Fruit fly (Drosophila melanogaster) Kc167 (cell line): ENCODE data around the gene meru.

ENCODE experiments used
- Myc ChIP-seq: fragments of >200 bp; optimal IDR thresholded peaks from 2 replicates; lab custom pipeline; 2017; ENCODE audit warnings: missing external identifiers
- Sin3A ChIP-seq: fragments of >200 bp; optimal IDR thresholded peaks from 2 replicates; lab custom pipeline; 2018; ENCODE audit warnings: missing external identifiers
- psq ChIP-seq: fragments of >200 bp; optimal IDR thresholded peaks from 2 replicates; lab custom pipeline; 2017; ENCODE audit warnings: missing external identifiers

DNA sequence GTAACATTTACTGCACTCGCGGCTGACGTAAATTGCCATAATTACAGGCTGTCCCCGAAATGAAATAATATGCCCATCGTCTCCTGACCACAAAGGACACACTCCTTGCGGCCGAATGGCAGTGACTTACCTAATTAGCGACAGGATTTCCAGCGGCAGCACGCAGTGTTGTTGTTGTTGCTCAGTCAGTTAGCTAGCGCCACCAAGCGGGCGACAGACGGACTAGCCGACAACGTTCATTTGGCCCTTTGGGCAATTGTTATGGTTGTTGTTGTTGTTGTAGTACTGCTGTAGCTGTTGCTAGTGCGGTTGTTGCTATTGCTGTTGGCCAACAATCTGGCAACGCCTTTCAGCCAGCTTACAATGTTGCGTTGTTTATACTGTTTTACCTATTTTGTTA, 49.6 kb upstream of the meru start:
- TF ChIP-seq Myc = no peak
- TF ChIP-seq Sin3A (lab: Kevin White, UChicago) = no peak
- TF ChIP-seq psq (lab: Kevin White, UChicago) = no peak
